Fruit fly (Drosophila melanogaster) whole organism, pupa: ENCODE results near the gene Strump.

Source experiments
- CG15710 ChIP-seq: fragments of 200-800 bp; sonication (Bioruptor generic); optimal IDR thresholded peaks from 2 replicates; lab custom pipeline; 2018; ENCODE audit warnings: missing biosample characterization, mild to moderate bottlenecking, missing genetic modification characterization, moderate library complexity
- CG32121 ChIP-seq: fragments of 200-800 bp; sonication (Bioruptor generic); IDR thresholded peaks from 2 replicates; pipeline ENCODE4 v1.3.6; 2022; ENCODE audit warnings: missing biosample characterization, missing genetic modification characterization
- CG4496 ChIP-seq: fragments of 200-800 bp; sonication (Bioruptor generic); IDR thresholded peaks from 3 replicates; pipeline ENCODE4 v1.3.6; 2022; ENCODE audit warnings: missing biosample characterization, missing genetic modification characterization
- CG8159 ChIP-seq: fragments of 200-800 bp; sonication (Bioruptor generic); optimal IDR thresholded peaks from 3 replicates; lab custom pipeline; 2018; ENCODE audit warnings: missing biosample characterization, mild to moderate bottlenecking, missing genetic modification characterization, moderate library complexity
- CG8301 ChIP-seq: fragments of 200-800 bp; sonication (Bioruptor generic); optimal IDR thresholded peaks from 2 replicates; lab custom pipeline; 2018; ENCODE audit warnings: missing biosample characterization, mild to moderate bottlenecking, missing genetic modification characterization
- Snoo ChIP-seq: fragments of 200-800 bp; sonication (Bioruptor generic); optimal IDR thresholded peaks from 3 replicates; lab custom pipeline; 2017; ENCODE audit warnings: missing biosample characterization, mild to moderate bottlenecking, missing genetic modification characterization, inconsistent platforms

- TF ChIP-seq CG8159 = peak; percentile 2
- TF ChIP-seq CG8301 (tag; lab: Kevin White, UChicago) = no peak
- TF ChIP-seq CG32121 (GFP tag; lab: Robert Waterston, UW) = peak; percentile 21; the same call in 1 of the 2 replicates
- TF ChIP-seq CG15710 (tag; lab: Kevin White, UChicago) = no peak
- TF ChIP-seq Snoo = peak; percentile 23
- TF ChIP-seq CG4496 = peak; percentile 33; the same call in 2 of the 3 replicates
Measured at dm6 chr3L:16128973-16129745, 7.4 kb downstream of the Strump start, which contains the start of gene SsRbeta.
